Fruit fly (Drosophila melanogaster): ENCODE results near the gene CG4789.

Gene CG4789

DNA sequence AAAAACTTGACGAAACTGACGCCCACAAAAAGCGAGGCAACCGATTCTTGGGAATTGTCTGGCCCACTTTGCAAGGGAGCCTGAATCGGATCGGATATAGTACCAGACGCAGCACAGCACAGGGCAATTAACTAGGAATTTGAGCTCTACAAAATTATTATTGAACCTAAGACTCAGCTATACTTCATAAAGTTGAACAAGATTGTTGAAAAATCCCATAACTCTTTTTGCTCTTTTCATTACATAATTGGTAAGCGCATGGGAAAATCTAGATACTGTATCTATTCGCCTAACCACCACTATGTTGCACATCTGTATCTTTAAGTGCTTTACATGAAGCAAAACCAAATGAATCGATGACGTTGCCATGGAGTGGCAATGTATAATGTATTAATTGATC lies 32.4 kb downstream of the CG4789 start (continued):
- TF ChIP-seq CG6689 (GFP tag; IDR thresholded peaks at IDR 0.05) (peak; percentile 79), br (optimal IDR thresholded peaks at IDR 0.05) (no peak), jigr1 (GFP tag; IDR thresholded peaks at IDR 0.05) (peak; percentile 55; the same call in 1 of the 3 replicates), mam (GFP tag; optimal IDR thresholded peaks at IDR 0.05) (peak; percentile 71), schlank (tag; optimal IDR thresholded peaks at IDR 0.05) (peak; percentile 23), E2f2 (GFP tag; IDR thresholded peaks at IDR 0.05) (peak; percentile 43; the same call in 1 of the 2 replicates), tll (GFP tag; optimal IDR thresholded peaks at IDR 0.05) (no peak), kah (GFP tag; optimal IDR thresholded peaks at IDR 0.05) (peak; percentile 62), CG9609 (GFP tag; optimal IDR thresholded peaks at IDR 0.05) (peak; percentile 48), CG18262 (tag; optimal IDR thresholded peaks at IDR 0.05) (peak; percentile 81), grau (tag; optimal IDR thresholded peaks at IDR 0.05) (peak; percentile 76), Oaz (GFP tag; IDR thresholded peaks at IDR 0.05) (peak; percentile 66), CG4730 (GFP tag; IDR thresholded peaks at IDR 0.05) (peak; percentile 58), CG10979 (tag; optimal IDR thresholded peaks at IDR 0.05) (peak; percentile 84), pum (GFP tag; optimal IDR thresholded peaks at IDR 0.05) (peak; percentile 65), klu (GFP tag; IDR thresholded peaks at IDR 0.05) (no peak), B-H1 (GFP tag; IDR thresholded peaks at IDR 0.05) (peak; percentile 46; the same call in 2 of the 3 replicates), pita (GFP tag; optimal IDR thresholded peaks at IDR 0.05) (no peak), CG12236 (GFP tag; optimal IDR thresholded peaks at IDR 0.05) (peak; percentile 51), lola (GFP tag; optimal IDR thresholded peaks at IDR 0.05) (peak in 1 of 3 experiments; percentile 65), CG10431 (GFP tag; optimal IDR thresholded peaks at IDR 0.05) (no peak), Nf-YC (tag; optimal IDR thresholded peaks at IDR 0.05) (peak; percentile 31), CG6854 (GFP tag; optimal IDR thresholded peaks at IDR 0.05) (peak; percentile 9), HHEX (GFP tag; optimal IDR thresholded peaks at IDR 0.05) (peak; percentile 64), eve (GFP tag; optimal IDR thresholded peaks at IDR 0.05) (peak in 1 of 2 experiments; percentile 90), zen (tag; optimal IDR thresholded peaks at IDR 0.05) (peak; percentile 38), croc (GFP tag; conservative IDR thresholded peaks at IDR 0.05) (peak; percentile 69; the same call in 2 of the 3 replicates), CG8478 (optimal IDR thresholded peaks at IDR 0.05) (no peak), Asciz (GFP tag; optimal IDR thresholded peaks at IDR 0.05) (peak; percentile 74), ken (GFP tag; IDR thresholded peaks at IDR 0.05) (peak; percentile 83), CG43689 (GFP tag; IDR thresholded peaks at IDR 0.05) (peak; percentile 47; the same call in 1 of the 2 replicates), CG12769 (tag; optimal IDR thresholded peaks at IDR 0.05) (peak; percentile 78), CG14441 (GFP tag; IDR thresholded peaks at IDR 0.05) (peak; percentile 70), btn (GFP tag; optimal IDR thresholded peaks at IDR 0.05) (peak; percentile 73), sisA (GFP tag; IDR thresholded peaks at IDR 0.05) (peak; percentile 66), ewg (GFP tag; optimal IDR thresholded peaks at IDR 0.05) (peak; percentile 68), h (optimal IDR thresholded peaks at IDR 0.05) (no peak), CG13123 (GFP tag; optimal IDR thresholded peaks at IDR 0.05) (peak; percentile 13), CG2202 (tag; optimal IDR thresholded peaks at IDR 0.05) (peak; percentile 57), pan (optimal IDR thresholded peaks at IDR 0.05) (no peak), pan (GFP tag; optimal IDR thresholded peaks at IDR 0.05 in 1 of 2, IDR thresholded peaks at IDR 0.05 in 1 of 2) (peak in 1 of 2 experiments; percentile 70), ac (GFP tag; optimal IDR thresholded peaks at IDR 0.05) (no peak), CG31441 (GFP tag; IDR thresholded peaks at IDR 0.05) (peak; percentile 87), MBD-R2 (GFP tag; IDR thresholded peaks at IDR 0.05) (no peak), cato (GFP tag; optimal IDR thresholded peaks at IDR 0.05; ENCODE audit: borderline replicate concordance) (peak; percentile 59), Myb (GFP tag; optimal IDR thresholded peaks at IDR 0.05) (peak; percentile 48), nmo (GFP tag; optimal IDR thresholded peaks at IDR 0.05) (peak; percentile 91), B-H2 (GFP tag; optimal IDR thresholded peaks at IDR 0.05) (no peak), CG11093 (GFP tag; IDR thresholded peaks at IDR 0.05) (0 out of 3 replicates have a peak, but pooled peaks have one; percentile 15), CG11456 (GFP tag; IDR thresholded peaks at IDR 0.05) (peak; percentile 68), tx (GFP tag; optimal IDR thresholded peaks at IDR 0.05) (peak; percentile 55), Adf1 (GFP tag; IDR thresholded peaks at IDR 0.05) (no peak)

Data from whole organism, embryonic.